Fruit fly (Drosophila melanogaster) whole organism, larva: ENCODE data around the gene CG5180.

Experiments used
- noc ChIP-seq: fragments of 200-800 bp; sonication (Bioruptor generic); optimal IDR thresholded peaks from 3 replicates; lab custom pipeline; 2019; ENCODE audit warnings: missing biosample characterization, mild to moderate bottlenecking, missing genetic modification characterization, moderate library complexity

The CG5180 gene

dm6 chr3R:20550632-20551486 lies 6.9 kb upstream of the CG5180 start:
- TF ChIP-seq noc (tag; lab: Kevin White, UChicago), result peak; percentile 69

dm6 chr3R:20551487-20552079 lies 6.1 kb upstream of the CG5180 start:
- no peak for TF ChIP-seq noc (tag; lab: Kevin White, UChicago)

DNA sequence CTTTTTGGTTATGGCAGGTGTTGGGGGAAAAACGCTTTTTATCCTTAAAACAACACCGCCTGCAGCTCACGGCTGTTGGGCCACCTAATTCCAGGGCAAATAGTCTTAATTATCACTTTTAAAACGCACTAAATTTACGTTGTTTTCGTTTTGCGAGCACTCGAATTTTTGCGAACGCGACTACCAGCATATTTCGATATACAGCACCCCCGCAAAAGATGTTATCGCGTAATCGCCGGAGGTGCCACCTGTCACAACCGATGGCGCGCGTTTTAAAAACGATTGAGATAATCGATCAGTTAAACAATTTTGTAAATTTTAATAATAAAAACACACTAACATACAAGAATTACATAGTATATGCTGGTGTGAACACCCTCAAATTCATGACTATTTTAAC lies 5.6 kb upstream of the CG5180 start, which contains the start of gene Stat92E:
Gene Stat92E (minus strand): TSS at position 219 of the 400 bp plus-strand sequence.
- no peak for TF ChIP-seq noc (tag; lab: Kevin White, UChicago)

- TF ChIP-seq noc (tag; lab: Kevin White, UChicago), result no peak
Observed at dm6 chr3R:20554300-20554699, 3.4 kb upstream of the CG5180 start, which contains the start of gene att-ORFB. TSS of gene att-ORFB (minus strand) at chr3R:20554400.

DNA sequence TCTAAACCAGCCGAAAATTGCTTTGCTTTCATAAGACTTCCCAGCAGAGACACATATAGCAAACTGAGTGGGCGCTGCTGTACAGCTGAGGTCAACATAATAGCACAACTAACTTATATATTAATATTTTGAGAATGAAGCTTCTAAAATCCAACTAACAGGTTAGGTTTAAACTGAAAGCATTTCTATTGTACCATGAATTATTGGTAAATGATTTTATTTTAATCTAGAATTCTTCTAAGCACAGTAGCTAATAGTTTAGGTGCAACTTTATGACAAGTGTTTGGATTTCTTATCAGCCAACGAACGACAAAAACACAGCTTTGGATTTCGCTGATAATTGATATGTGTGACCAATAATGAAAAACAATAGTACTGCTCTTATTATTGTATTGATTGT lies 2.7 kb upstream of the CG5180 start:
- peak; percentile 39 for TF ChIP-seq noc (tag; lab: Kevin White, UChicago)

DNA sequence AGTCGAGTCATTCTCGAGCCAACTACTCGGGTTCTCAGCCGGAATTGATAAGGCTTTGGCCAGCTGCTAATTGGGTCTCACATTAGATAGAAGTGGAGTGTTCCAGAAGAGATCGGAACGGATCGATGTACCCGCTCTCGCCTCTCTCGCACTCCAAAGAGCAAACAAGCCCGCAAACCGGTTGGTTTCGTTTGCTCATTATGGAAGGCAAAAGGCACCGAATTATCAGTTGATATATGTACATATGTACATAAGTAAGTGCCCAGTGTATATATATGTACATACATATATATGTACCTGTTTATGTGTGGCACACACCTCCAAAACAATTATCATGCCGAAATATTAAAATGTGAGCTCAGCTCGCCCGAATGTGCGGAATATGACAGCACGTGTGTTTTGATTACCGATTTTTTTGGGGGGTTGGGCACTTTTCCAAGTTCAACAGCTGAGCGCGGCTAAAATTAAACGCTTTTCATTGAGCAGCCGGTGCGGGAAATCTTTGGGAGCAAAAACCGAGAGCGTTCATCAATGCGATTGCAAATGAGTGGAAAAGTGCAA lies 1.9 kb upstream of the CG5180 start:
- no peak for TF ChIP-seq noc (tag; lab: Kevin White, UChicago)

DNA sequence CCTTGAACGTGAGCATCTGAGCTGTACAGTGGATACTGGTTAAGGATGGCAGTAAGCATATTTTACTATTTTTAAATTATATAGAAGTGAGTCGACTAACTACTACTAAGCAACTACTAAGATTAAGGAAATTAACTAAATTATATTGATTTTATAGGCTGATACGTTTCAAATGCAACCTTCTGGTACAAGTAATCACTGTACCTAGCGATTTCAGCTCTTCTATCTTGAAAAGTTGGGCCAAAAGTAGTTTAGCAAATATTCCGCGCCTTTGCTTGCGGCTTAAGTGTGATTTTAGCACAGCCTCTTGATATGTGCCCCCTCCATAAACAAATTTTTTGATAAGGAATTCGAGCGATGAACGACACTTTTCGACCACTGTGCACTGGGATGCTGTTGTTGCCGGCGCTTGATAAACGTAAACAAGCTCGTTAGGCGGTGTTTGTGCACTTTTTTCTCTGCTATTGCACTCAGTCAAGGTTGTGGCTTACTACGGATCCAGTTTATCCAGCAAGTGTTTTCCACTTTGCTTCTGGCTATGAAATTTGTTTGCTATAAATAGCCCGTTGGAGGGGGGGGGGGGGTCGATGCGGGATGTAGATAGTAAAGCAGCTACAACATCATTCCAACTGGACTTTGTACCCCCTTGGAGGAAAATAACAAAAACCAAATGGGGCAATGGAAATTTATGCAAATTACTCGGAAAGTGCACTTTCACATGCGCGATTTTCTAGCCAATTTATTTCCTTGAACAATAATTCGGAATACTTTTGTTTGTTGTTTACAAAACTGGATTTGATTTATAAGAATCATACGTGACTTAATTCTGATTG lies 1.2 kb upstream of the CG5180 start:
- peak; percentile 87 for TF ChIP-seq noc (tag; lab: Kevin White, UChicago)

DNA sequence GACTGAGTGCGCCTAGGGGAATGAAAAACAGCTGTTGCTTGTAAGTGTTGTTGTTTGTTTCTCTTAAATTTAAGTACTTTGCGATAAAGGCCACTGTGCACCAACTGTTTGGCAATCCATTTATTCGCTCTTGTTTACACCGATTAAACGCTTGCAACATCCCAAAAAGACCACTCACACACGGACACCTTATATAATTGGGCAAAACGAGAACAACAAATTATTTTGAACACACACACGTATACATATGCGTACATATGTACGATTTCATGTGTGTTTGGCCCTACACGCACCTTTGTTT lies 666 bp upstream of the CG5180 start:
- no peak for TF ChIP-seq noc (tag; lab: Kevin White, UChicago)

DNA sequence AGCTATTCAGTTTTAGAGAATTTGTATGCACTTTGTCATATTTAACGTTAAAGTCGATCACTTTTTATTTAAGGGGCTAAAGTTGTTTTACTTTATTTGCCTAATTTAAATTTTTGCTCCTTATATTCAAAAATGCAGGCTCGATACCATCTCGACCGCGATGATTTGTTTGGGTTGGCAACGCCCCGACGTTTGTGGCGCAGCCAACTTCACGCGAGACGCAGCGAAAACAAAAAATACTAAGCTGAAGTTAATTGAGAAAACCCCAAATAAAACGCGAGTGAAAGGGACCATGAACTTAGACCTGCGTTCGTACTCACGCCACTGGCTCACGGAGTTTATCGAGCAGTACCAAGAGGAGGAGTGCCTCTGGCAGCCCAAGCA lies 368 bp downstream of the CG5180 start:
- no peak for TF ChIP-seq noc (tag; lab: Kevin White, UChicago)

DNA sequence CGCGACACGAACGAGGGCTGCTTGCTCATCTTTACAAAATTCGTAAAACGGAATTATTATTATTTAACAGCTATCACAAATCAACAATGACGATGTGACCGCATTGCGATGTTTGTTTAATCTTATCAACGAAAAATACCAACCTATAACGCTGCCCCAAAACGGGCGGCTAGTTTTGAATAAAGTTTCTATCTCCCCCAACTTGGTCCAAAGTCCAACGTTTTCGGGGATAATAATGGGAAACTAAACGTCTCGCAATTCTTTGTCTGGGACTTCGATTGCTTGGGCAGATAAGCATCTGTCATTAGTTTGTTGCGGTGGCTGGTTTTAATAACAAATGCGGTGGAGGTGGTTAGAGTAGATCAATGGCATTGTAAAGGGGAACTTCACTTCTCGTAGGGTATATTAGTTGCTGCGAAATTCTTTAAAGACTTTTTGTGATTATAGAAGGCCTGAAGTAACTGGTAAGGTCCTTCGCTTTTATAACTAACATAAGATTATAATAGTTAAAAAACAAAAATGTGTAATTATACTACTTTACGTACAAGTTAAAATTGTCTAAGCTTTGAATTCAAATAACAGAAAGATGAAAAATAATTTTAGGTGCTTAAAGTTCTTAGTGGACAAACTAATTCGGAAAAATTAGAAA lies 2.4 kb downstream of the CG5180 start, which contains the start of gene CG15922:
Gene CG15922 (minus strand): TSS at position 262 of the 649 bp plus-strand sequence.
- TF ChIP-seq noc (tag; lab: Kevin White, UChicago), result no peak

- TF ChIP-seq noc (tag; lab: Kevin White, UChicago), result no peak
Observed at dm6 chr3R:20560668-20561226, 3.0 kb downstream of the CG5180 start, which contains the start of gene CG5191. TSS of gene CG5191 (plus strand) at chr3R:20560865.

dm6 chr3R:20563830-20564421 lies 6.2 kb downstream of the CG5180 start, which contains the start of gene CG10877:
TSS of gene CG10877 (minus strand) at chr3R:20564067.
- no peak for TF ChIP-seq noc (tag; lab: Kevin White, UChicago)

DNA sequence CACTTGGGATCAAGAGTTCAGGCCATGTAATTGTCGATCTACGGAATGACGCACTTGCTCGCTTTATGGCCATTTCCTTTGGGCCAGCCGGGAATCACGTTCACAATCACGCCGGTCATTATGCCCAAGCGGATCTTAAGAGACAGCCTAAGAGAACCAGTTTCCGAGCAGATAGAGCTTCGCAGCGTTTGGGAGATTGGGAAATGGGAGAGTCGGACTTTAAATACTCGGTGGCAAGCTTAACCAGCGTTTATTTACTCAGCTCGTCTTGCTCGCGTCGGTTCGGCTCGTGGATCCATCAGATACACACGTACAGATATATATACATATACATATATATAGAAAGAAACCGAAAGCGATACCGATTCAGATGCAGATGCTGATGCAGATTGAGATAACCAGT lies 7.8 kb downstream of the CG5180 start:
- no peak for TF ChIP-seq noc (tag; lab: Kevin White, UChicago)

DNA sequence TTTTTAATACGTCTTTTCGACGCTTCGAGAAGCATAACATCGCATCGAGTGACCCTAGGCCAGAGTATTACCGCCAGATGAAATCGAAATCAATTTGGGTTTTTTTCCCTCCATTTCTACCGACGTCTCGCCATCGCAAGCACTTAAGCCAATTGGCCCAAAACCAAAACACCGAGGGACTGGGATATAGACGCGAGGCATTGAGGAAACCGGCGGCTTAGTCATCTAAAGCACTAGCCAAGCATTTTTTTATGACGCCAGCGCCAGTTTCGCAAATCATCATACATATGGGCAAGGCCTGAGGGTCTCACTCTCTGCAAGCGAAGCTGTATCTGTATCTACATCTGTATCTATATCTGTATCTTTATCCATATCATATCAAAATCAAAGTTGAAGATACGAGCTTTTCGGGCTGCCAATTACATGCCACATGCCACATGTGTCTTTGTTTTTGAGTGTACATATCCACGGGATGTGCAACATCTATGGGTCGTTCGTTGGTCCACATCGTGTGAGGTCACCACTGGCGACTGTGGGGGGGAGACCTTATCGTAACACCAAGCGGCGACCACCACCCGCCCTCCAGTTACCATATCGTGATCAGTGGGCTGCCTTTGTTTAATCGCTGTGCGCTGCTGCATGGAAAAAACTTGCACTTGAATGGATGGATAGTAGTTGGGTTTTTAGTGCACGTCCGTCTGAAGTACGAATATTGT lies 9.9 kb downstream of the CG5180 start:
- TF ChIP-seq noc (tag; lab: Kevin White, UChicago), result no peak
